Worm (Caenorhabditis elegans) whole organism, L1 larva: Measurements from ENCODE around the gene F58G1.3.

Experiments
- C16A3.4 ChIP-seq: fragments of 150-350 bp; optimal IDR thresholded peaks from 2 replicates; lab custom pipeline; 2014; ENCODE audit warnings: missing biosample characterization, missing genetic modification characterization
- F16B12.6 ChIP-seq: fragments of 150-350 bp; optimal IDR thresholded peaks from 2 replicates; lab custom pipeline; 2014; ENCODE audit warnings: missing biosample characterization, missing genetic modification characterization
- Y116A8C.19 ChIP-seq: sonication (generic microtip); optimal IDR thresholded peaks from 2 replicates; lab custom pipeline; 2016; ENCODE audit warnings: missing compliant biosample characterization, missing genetic modification characterization, borderline replicate concordance
- alr-1 ChIP-seq: fragments of 200-800 bp; sonication (Bioruptor generic); optimal IDR thresholded peaks from 2 replicates; lab custom pipeline; 2018; ENCODE audit warnings: borderline replicate concordance, mild to moderate bottlenecking, missing genetic modification characterization, missing compliant biosample characterization
- aly-2 ChIP-seq: fragments of 150-350 bp; optimal IDR thresholded peaks from 2 replicates; lab custom pipeline; 2014; ENCODE audit warnings: missing biosample characterization, missing genetic modification characterization
- blmp-1 ChIP-seq: fragments of 150-350 bp; optimal IDR thresholded peaks from 2 replicates; lab custom pipeline; 2014; ENCODE audit warnings: missing biosample characterization, missing genetic modification characterization
- ceh-8 ChIP-seq: fragments of 200-800 bp; sonication (Bioruptor generic); optimal IDR thresholded peaks from 2 replicates; lab custom pipeline; 2018; ENCODE audit warnings: mild to moderate bottlenecking, missing genetic modification characterization, moderate library complexity, missing compliant biosample characterization
- ceh-82 ChIP-seq, 3 experiments: fragments of 150-350 bp in 1 of 3; sonication (generic microtip) in 2 of 3; optimal IDR thresholded peaks; 2 replicates each; lab custom pipeline; 2014 to 2017; ENCODE audit warnings: missing biosample characterization in 3 of 3, missing genetic modification characterization in 3 of 3
- ceh-90 ChIP-seq: sonication (generic microtip); optimal IDR thresholded peaks from 2 replicates; lab custom pipeline; 2016; ENCODE audit warnings: missing genetic modification characterization, missing compliant biosample characterization
- dpl-1 ChIP-seq, 3 experiments: fragments of 150-350 bp in 2 of 3; sonication (generic microtip) in 1 of 3; optimal IDR thresholded peaks; 2 replicates each; lab custom pipeline; 2014 to 2017; ENCODE audit warnings: missing biosample characterization in 3 of 3, missing genetic modification characterization in 3 of 3, missing genetic modification reagents in 3 of 3
- efl-3 ChIP-seq: fragments of 200-800 bp; sonication (Bioruptor generic); optimal IDR thresholded peaks from 2 replicates; lab custom pipeline; 2018; ENCODE audit warnings: mild to moderate bottlenecking, missing genetic modification characterization, missing compliant biosample characterization
- egl-27 ChIP-seq, 2 experiments: fragments of 150-350 bp in 1 of 2; sonication (generic microtip); optimal IDR thresholded peaks; 3 replicates each; lab custom pipeline; 2017 to 2018; ENCODE audit warnings: missing biosample characterization in 2 of 2, missing genetic modification characterization in 2 of 2, missing genetic modification reagents in 2 of 2
- elt-2 ChIP-seq: sonication (generic microtip); optimal IDR thresholded peaks from 2 replicates; lab custom pipeline; 2016; ENCODE audit warnings: missing genetic modification characterization, mild to moderate bottlenecking, inconsistent platforms, missing compliant biosample characterization, missing genetic modification reagents
- ets-5 ChIP-seq: fragments of 200-800 bp; sonication (Bioruptor generic); IDR thresholded peaks from 2 replicates; pipeline ENCODE4 v1.3.6; 2022; ENCODE audit warnings: missing genetic modification characterization, missing compliant biosample characterization
- fos-1 ChIP-seq: fragments of 150-350 bp; optimal IDR thresholded peaks from 2 replicates; lab custom pipeline; 2014; ENCODE audit warnings: missing biosample characterization, missing genetic modification characterization
- grh-1 ChIP-seq: fragments of 200-800 bp; sonication (Bioruptor generic); IDR thresholded peaks from 2 replicates; pipeline ENCODE4 v1.3.6; 2022; ENCODE audit warnings: missing genetic modification reagents, missing genetic modification characterization, missing compliant biosample characterization
- hlh-4 ChIP-seq: sonication (generic microtip); optimal IDR thresholded peaks from 2 replicates; lab custom pipeline; 2016; ENCODE audit warnings: mild to moderate bottlenecking, missing genetic modification characterization, missing compliant biosample characterization
- isw-1 ChIP-seq: fragments of 200-800 bp; sonication (Bioruptor generic); IDR thresholded peaks from 2 replicates; pipeline ENCODE4 v1.3.6; 2022; ENCODE audit warnings: missing genetic modification characterization, missing compliant biosample characterization
- jun-1 ChIP-seq: fragments of 150-350 bp; optimal IDR thresholded peaks from 2 replicates; lab custom pipeline; 2014; ENCODE audit warnings: missing biosample characterization, missing genetic modification reagents, missing genetic modification characterization
- lin-13 ChIP-seq: fragments of 150-350 bp; optimal IDR thresholded peaks from 2 replicates; lab custom pipeline; 2014; ENCODE audit warnings: missing biosample characterization, missing genetic modification reagents, missing genetic modification characterization
- lin-15B ChIP-seq: fragments of 150-350 bp; sonication (generic microtip); optimal IDR thresholded peaks from 3 replicates; lab custom pipeline; 2014; ENCODE audit warnings: missing biosample characterization, missing genetic modification characterization
- lsy-2 ChIP-seq, 2 experiments: fragments of 150-350 bp; optimal IDR thresholded peaks; 2 replicates each; lab custom pipeline; 2014; ENCODE audit warnings: missing biosample characterization in 2 of 2, missing genetic modification characterization in 2 of 2
- mab-9 ChIP-seq: fragments of 200-800 bp; sonication (Bioruptor generic); IDR thresholded peaks from 2 replicates; pipeline ENCODE4 v1.3.6; 2022; ENCODE audit warnings: missing genetic modification reagents, missing genetic modification characterization, missing compliant biosample characterization
- mef-2 ChIP-seq: fragments of 150-350 bp; optimal IDR thresholded peaks from 2 replicates; lab custom pipeline; 2014; ENCODE audit warnings: missing biosample characterization, missing genetic modification characterization
- mep-1 ChIP-seq: fragments of 150-350 bp; optimal IDR thresholded peaks from 2 replicates; lab custom pipeline; 2014; ENCODE audit warnings: missing biosample characterization, missing genetic modification characterization
- nhr-11 ChIP-seq: fragments of 150-350 bp; optimal IDR thresholded peaks from 2 replicates; lab custom pipeline; 2014; ENCODE audit warnings: missing biosample characterization, missing genetic modification characterization
- nhr-19 ChIP-seq: fragments of 200-800 bp; sonication (Bioruptor generic); conservative IDR thresholded peaks from 2 replicates; pipeline ENCODE4 v1.3.6; 2022; ENCODE audit warnings: missing genetic modification characterization, missing compliant biosample characterization
- nhr-237 ChIP-seq: fragments of 150-350 bp; optimal IDR thresholded peaks from 2 replicates; lab custom pipeline; 2014; ENCODE audit warnings: missing biosample characterization, missing genetic modification characterization
- nhr-28 ChIP-seq: fragments of 150-350 bp; optimal IDR thresholded peaks from 2 replicates; lab custom pipeline; 2014; ENCODE audit warnings: missing biosample characterization, missing genetic modification characterization
- nhr-47 ChIP-seq: sonication (generic microtip); optimal IDR thresholded peaks from 2 replicates; lab custom pipeline; 2016; ENCODE audit warnings: mild to moderate bottlenecking, missing genetic modification characterization, moderate library complexity, missing compliant biosample characterization
- nhr-76 ChIP-seq: sonication (generic microtip); optimal IDR thresholded peaks from 2 replicates; lab custom pipeline; 2017; ENCODE audit warnings: missing biosample characterization, missing genetic modification characterization
- nhr-77 ChIP-seq: fragments of 150-350 bp; optimal IDR thresholded peaks from 2 replicates; lab custom pipeline; 2014; ENCODE audit warnings: missing biosample characterization, missing genetic modification characterization
- nhr-84 ChIP-seq: sonication (generic microtip); optimal IDR thresholded peaks from 2 replicates; lab custom pipeline; 2017; ENCODE audit warnings: missing biosample characterization, missing genetic modification characterization
- nhr-85 ChIP-seq: sonication (generic microtip); peaks from one replicate; lab custom pipeline; 2016; ENCODE audit warnings: missing genetic modification characterization, inconsistent platforms, missing compliant biosample characterization
- nhr-90 ChIP-seq: sonication (generic microtip); optimal IDR thresholded peaks from 2 replicates; lab custom pipeline; 2016; ENCODE audit warnings: mild to moderate bottlenecking, missing genetic modification characterization, missing compliant biosample characterization; ENCODE audit not compliant: poor library complexity
- pax-3 ChIP-seq: fragments of 200-800 bp; sonication (Bioruptor generic); optimal IDR thresholded peaks from 2 replicates; lab custom pipeline; 2018; ENCODE audit warnings: mild to moderate bottlenecking, missing genetic modification characterization, moderate library complexity, missing compliant biosample characterization
- rnt-1 ChIP-seq: sonication (generic microtip); optimal IDR thresholded peaks from 2 replicates; lab custom pipeline; 2016; ENCODE audit warnings: mild to moderate bottlenecking, missing genetic modification characterization, moderate library complexity, missing compliant biosample characterization
- skn-1 ChIP-seq: fragments of 150-350 bp; optimal IDR thresholded peaks from 2 replicates; lab custom pipeline; 2014; ENCODE audit warnings: missing biosample characterization, missing genetic modification characterization
- snpc-4 ChIP-seq: fragments of 150-350 bp; optimal IDR thresholded peaks from 2 replicates; lab custom pipeline; 2014; ENCODE audit warnings: missing biosample characterization, missing genetic modification characterization
- sup-37 ChIP-seq: fragments of 200-800 bp; sonication (Bioruptor generic); optimal IDR thresholded peaks from 2 replicates; lab custom pipeline; 2018; ENCODE audit warnings: mild to moderate bottlenecking, missing genetic modification characterization, missing compliant biosample characterization
- swsn-7 ChIP-seq: sonication (generic microtip); optimal IDR thresholded peaks from 2 replicates; lab custom pipeline; 2016; ENCODE audit warnings: missing genetic modification characterization, missing compliant biosample characterization
- tbx-2 ChIP-seq: sonication (generic microtip); optimal IDR thresholded peaks from 2 replicates; lab custom pipeline; 2016; ENCODE audit warnings: missing genetic modification characterization, missing compliant biosample characterization
- unc-130 ChIP-seq: fragments of 150-350 bp; optimal IDR thresholded peaks from 2 replicates; lab custom pipeline; 2017; ENCODE audit warnings: missing biosample characterization, missing genetic modification characterization, inconsistent platforms
- unc-30 ChIP-seq: sonication (generic microtip); optimal IDR thresholded peaks from 2 replicates; lab custom pipeline; 2017; ENCODE audit warnings: missing biosample characterization, missing genetic modification characterization
- vab-15 ChIP-seq: sonication (generic microtip); optimal IDR thresholded peaks from 2 replicates; lab custom pipeline; 2017; ENCODE audit warnings: missing genotype, mild to moderate bottlenecking, missing genetic modification characterization, missing compliant biosample characterization
- xbp-1 ChIP-seq: sonication (generic microtip); optimal IDR thresholded peaks from 2 replicates; lab custom pipeline; 2016; ENCODE audit warnings: missing genetic modification characterization, missing compliant biosample characterization
- zag-1 ChIP-seq: fragments of 150-350 bp; optimal IDR thresholded peaks from 2 replicates; lab custom pipeline; 2014; ENCODE audit warnings: missing biosample characterization, missing genetic modification characterization
- zip-4 ChIP-seq: fragments of 200-800 bp; sonication (Bioruptor generic); optimal IDR thresholded peaks from 2 replicates; lab custom pipeline; 2018; ENCODE audit warnings: mild to moderate bottlenecking, missing genetic modification characterization, moderate library complexity, missing compliant biosample characterization
- ztf-4 ChIP-seq: fragments of 150-350 bp; optimal IDR thresholded peaks from 2 replicates; lab custom pipeline; 2014; ENCODE audit warnings: missing biosample characterization, missing genetic modification characterization

Gene F58G1.3

DNA sequence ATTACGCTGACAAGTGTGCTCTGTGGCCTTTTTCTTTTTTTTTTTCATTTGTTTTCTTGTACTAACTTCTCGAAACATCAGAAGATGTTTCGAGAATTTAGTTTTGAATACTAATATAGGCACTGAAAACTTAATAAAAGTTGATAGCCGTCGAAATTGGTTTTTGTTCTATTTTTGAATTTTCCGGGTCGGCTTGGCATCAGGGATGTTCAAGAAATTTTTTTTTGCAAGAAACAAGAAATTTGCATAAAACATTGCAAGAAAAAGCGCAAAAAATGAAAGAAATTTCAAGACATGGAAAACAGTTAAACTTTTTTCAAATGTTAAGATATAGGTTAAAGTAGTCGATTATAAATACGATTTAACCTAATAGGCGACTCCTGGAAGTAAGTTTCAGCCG is 4.9 kb downstream of the F58G1.3 start:
- TF ChIP-seq lsy-2 (tag; optimal IDR thresholded peaks at IDR 0.05; lab: Kevin White, UChicago) (no peak), efl-3 (GFP tag; lab: Kevin White, UChicago) (no peak), fos-1 (tag; lab: Kevin White, UChicago) (no peak), tbx-2 (tag; lab: Kevin White, UChicago) (no peak), unc-130 (no peak), mef-2 (tag; lab: Kevin White, UChicago) (no peak), lin-13 (no peak), Y116A8C.19 (no peak), grh-1 (GFP tag; lab: Robert Waterston, UW) (no peak), vab-15 (tag; lab: Kevin White, UChicago) (no peak), nhr-76 (tag; lab: Kevin White, UChicago) (no peak), lin-15B (tag; lab: Kevin White, UChicago) (no peak), ztf-4 (no peak), snpc-4 (tag; lab: Kevin White, UChicago) (no peak), nhr-11 (tag; lab: Kevin White, UChicago) (no peak)

DNA sequence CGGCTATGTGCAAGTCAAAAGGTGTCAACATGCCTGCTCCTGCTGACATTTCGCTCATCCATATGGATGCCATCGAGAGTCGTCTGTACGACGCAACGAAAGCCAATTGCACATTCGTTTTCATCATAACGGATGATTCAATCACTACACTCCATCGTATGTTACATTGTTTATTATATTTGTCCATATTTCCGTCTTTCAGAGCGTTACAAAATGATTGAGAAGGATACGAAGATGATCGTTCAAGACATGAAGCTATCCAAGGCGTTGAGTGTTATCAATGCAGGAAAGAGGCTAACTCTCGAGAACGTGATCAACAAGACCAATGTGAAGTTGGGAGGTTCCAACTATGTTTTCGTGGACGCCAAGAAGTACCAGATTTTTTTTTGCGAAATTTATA is 6.7 kb downstream of the F58G1.3 start:
- TF ChIP-seq xbp-1 = no peak
- TF ChIP-seq aly-2 (tag; lab: Kevin White, UChicago) = no peak
- no peak for TF ChIP-seq unc-30 (tag; lab: Kevin White, UChicago)
- TF ChIP-seq Y116A8C.19 = no peak
- TF ChIP-seq sup-37 (GFP tag; lab: Kevin White, UChicago) = no peak
- no peak for TF ChIP-seq mef-2 (tag; lab: Kevin White, UChicago)

DNA sequence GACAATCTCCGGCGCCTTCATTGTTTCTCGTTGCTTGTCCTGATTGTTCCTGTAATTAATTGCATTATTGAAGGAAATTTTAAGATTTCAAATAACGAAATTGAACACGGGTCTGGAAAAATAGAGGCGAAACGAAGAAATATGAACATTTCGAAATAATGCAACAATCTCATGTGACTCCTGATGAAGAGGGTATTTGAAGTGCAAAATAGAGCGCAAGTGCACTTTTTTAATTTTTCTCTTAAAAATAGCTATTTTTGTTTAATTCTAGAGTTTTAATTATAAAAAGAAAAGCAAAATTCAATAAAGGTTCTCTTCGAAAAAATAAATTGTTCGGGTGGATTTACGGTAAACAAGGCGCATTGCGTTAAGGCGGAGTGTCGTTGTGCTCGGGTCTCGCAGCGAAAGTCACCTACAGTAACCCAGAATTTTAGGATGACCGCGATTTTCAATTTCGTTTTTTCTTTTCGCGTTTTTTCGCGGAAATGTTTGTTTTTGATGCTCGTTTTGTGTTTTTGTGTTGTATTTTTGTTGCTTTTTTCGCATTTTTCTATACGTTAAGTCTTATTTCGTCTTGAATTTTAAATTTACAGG is 9.1 kb downstream of the F58G1.3 start, which contains the start of the genes F58G1.2 and wago-4:
TSS of gene F58G1.2 (minus strand) at position 51 of the 594 bp plus-strand sequence.
TSS of gene wago-4 (plus strand) at position 592 of the 594 bp plus-strand sequence.
- TF ChIP-seq mep-1 (tag; lab: Kevin White, UChicago) = peak; percentile 8
- TF ChIP-seq jun-1 (tag; lab: Kevin White, UChicago) = no peak
- no peak for TF ChIP-seq snpc-4 (tag; lab: Kevin White, UChicago)
- no peak for TF ChIP-seq ceh-90
- TF ChIP-seq nhr-77 (tag; lab: Kevin White, UChicago) = no peak
- TF ChIP-seq nhr-76 (tag; lab: Kevin White, UChicago) = no peak
- no peak for TF ChIP-seq pax-3 (tag; lab: Kevin White, UChicago)
- TF ChIP-seq egl-27 (tag; optimal IDR thresholded peaks at IDR 0.05; lab: Kevin White, UChicago) = no peak
- no peak for TF ChIP-seq mef-2 (tag; lab: Kevin White, UChicago)
- no peak for TF ChIP-seq alr-1 (tag; lab: Kevin White, UChicago)
- no peak for TF ChIP-seq nhr-90 (tag; lab: Kevin White, UChicago)
- TF ChIP-seq zag-1 (tag; lab: Kevin White, UChicago) = no peak
- TF ChIP-seq grh-1 (GFP tag; lab: Robert Waterston, UW) = no peak
- no peak for TF ChIP-seq nhr-19 (GFP tag; lab: Robert Waterston, UW)
- no peak for TF ChIP-seq tbx-2 (tag; lab: Kevin White, UChicago)
- no peak for TF ChIP-seq nhr-84 (tag; lab: Kevin White, UChicago)
- TF ChIP-seq swsn-7 (tag; lab: Kevin White, UChicago) = no peak
- TF ChIP-seq nhr-237 = no peak
- no peak for TF ChIP-seq nhr-47 (tag; lab: Kevin White, UChicago)
- no peak for TF ChIP-seq mab-9 (GFP tag; lab: Robert Waterston, UW)
- no peak for TF ChIP-seq elt-2
- TF ChIP-seq nhr-28 (tag; lab: Kevin White, UChicago) = no peak
- no peak for TF ChIP-seq blmp-1 (tag; lab: Kevin White, UChicago)
- no peak for TF ChIP-seq ceh-8 (GFP tag; lab: Kevin White, UChicago)
- peak; percentile 14 for TF ChIP-seq lin-13
- no peak for TF ChIP-seq hlh-4
- no peak for TF ChIP-seq ets-5 (GFP tag; lab: Robert Waterston, UW)
- TF ChIP-seq ceh-82 (tag; optimal IDR thresholded peaks at IDR 0.05; lab: Kevin White, UChicago) = no peak
- TF ChIP-seq dpl-1 (GFP tag; optimal IDR thresholded peaks at IDR 0.05; lab: Kevin White, UChicago) = peak; percentile 23 to 70 (median 41)
- no peak for TF ChIP-seq F16B12.6
- no peak for TF ChIP-seq zip-4 (GFP tag; lab: Kevin White, UChicago)
- peak; percentile 68 for TF ChIP-seq nhr-85 (tag; lab: Kevin White, UChicago)
- TF ChIP-seq sup-37 (GFP tag; lab: Kevin White, UChicago) = no peak
- 0 out of 2 replicates have a peak, but pooled peaks have one; percentile 3 for TF ChIP-seq isw-1 (GFP tag; lab: Robert Waterston, UW)
- peak; percentile 10 for TF ChIP-seq rnt-1 (tag; lab: Kevin White, UChicago)
- peak; percentile 35 for TF ChIP-seq skn-1 (tag; lab: Kevin White, UChicago)
- TF ChIP-seq C16A3.4 (tag; lab: Kevin White, UChicago) = no peak
- peak in 1 of 2 experiments; percentile 94 for TF ChIP-seq lsy-2 (tag; optimal IDR thresholded peaks at IDR 0.05; lab: Kevin White, UChicago)
